Fruit fly (Drosophila melanogaster) whole organism, embryonic: ENCODE data around the gene Cdc14.

Source experiments
- BEAF-32 ChIP-seq: fragments of 200-800 bp; sonication (Bioruptor generic); optimal IDR thresholded peaks from 3 replicates; lab custom pipeline; 2017; ENCODE audit warnings: missing biosample characterization, missing genetic modification characterization, mild to moderate bottlenecking, moderate library complexity, missing genetic modification reagents
- Bteb2 ChIP-seq: fragments of 200-800 bp; sonication (Bioruptor generic); optimal IDR thresholded peaks from 2 replicates; lab custom pipeline; 2016; ENCODE audit warnings: missing biosample characterization, missing genetic modification characterization
- CG10267 ChIP-seq: fragments of 200-800 bp; sonication (Bioruptor generic); optimal IDR thresholded peaks from 2 replicates; lab custom pipeline; 2018; ENCODE audit warnings: missing biosample characterization, mild to moderate bottlenecking, missing genetic modification characterization, moderate library complexity
- CG10321 ChIP-seq: fragments of 200-800 bp; sonication (Bioruptor generic); IDR thresholded peaks from 2 replicates; pipeline ENCODE4 v1.3.6; 2022; ENCODE audit warnings: missing biosample characterization, missing genetic modification characterization
- CG11723 ChIP-seq: fragments of 200-800 bp; sonication (Bioruptor generic); optimal IDR thresholded peaks from 2 replicates; lab custom pipeline; 2017; ENCODE audit warnings: missing biosample characterization, mild to moderate bottlenecking, missing genetic modification characterization
- CG12155 ChIP-seq: fragments of 200-800 bp; sonication (Bioruptor generic); optimal IDR thresholded peaks from 3 replicates; lab custom pipeline; 2016; ENCODE audit warnings: missing biosample characterization, missing genetic modification characterization
- CG12744 ChIP-seq: fragments of 200-800 bp; sonication (Bioruptor generic); optimal IDR thresholded peaks from 2 replicates; lab custom pipeline; 2016; ENCODE audit warnings: missing biosample characterization, missing genetic modification characterization
- CG14441 ChIP-seq: fragments of 200-800 bp; sonication (Bioruptor generic); IDR thresholded peaks from 2 replicates; pipeline ENCODE4 v1.3.6; 2022; ENCODE audit warnings: missing biosample characterization, missing genetic modification characterization
- CG15601 ChIP-seq: fragments of 200-800 bp; sonication (Bioruptor generic); optimal IDR thresholded peaks from 3 replicates; lab custom pipeline; 2019; ENCODE audit warnings: missing biosample characterization, mild to moderate bottlenecking, missing genetic modification characterization, moderate library complexity
- CG18476 ChIP-seq: fragments of 200-800 bp; sonication (Bioruptor generic); optimal IDR thresholded peaks from 2 replicates; lab custom pipeline; 2016; ENCODE audit warnings: missing biosample characterization, mild to moderate bottlenecking, missing genetic modification characterization
- CG18599 ChIP-seq: fragments of 200-800 bp; sonication (Bioruptor generic); optimal IDR thresholded peaks from 3 replicates; lab custom pipeline; 2017; ENCODE audit warnings: missing biosample characterization, missing genetic modification characterization, mild to moderate bottlenecking, moderate library complexity, missing genetic modification reagents
- CG18619 ChIP-seq: fragments of 200-800 bp; sonication (Bioruptor generic); optimal IDR thresholded peaks from 3 replicates; lab custom pipeline; 2017; ENCODE audit warnings: missing biosample characterization, mild to moderate bottlenecking, missing genetic modification characterization
- CG2116 ChIP-seq: fragments of 200-800 bp; sonication (Bioruptor generic); optimal IDR thresholded peaks from 3 replicates; lab custom pipeline; 2018; ENCODE audit warnings: missing biosample characterization, mild to moderate bottlenecking, missing genetic modification characterization
- CG30431 ChIP-seq: fragments of 200-800 bp; sonication (Bioruptor generic); optimal IDR thresholded peaks from 2 replicates; lab custom pipeline; 2017; ENCODE audit warnings: missing biosample characterization, missing genetic modification characterization
- CG31365 ChIP-seq: fragments of 200-800 bp; sonication (Bioruptor generic); optimal IDR thresholded peaks from 2 replicates; lab custom pipeline; 2018; ENCODE audit warnings: missing biosample characterization, mild to moderate bottlenecking, missing genetic modification characterization
- CG34422 ChIP-seq: fragments of 200-800 bp; sonication (Bioruptor generic); IDR thresholded peaks from 3 replicates; pipeline ENCODE4 v1.3.6; 2022; ENCODE audit warnings: missing biosample characterization, missing genetic modification characterization
- CG4328 ChIP-seq: fragments of 200-800 bp; sonication (Bioruptor generic); optimal IDR thresholded peaks from 3 replicates; lab custom pipeline; 2017; ENCODE audit warnings: missing biosample characterization, missing genetic modification reagents, missing genetic modification characterization
- CG4617 ChIP-seq: fragments of 200-800 bp; sonication (Bioruptor generic); optimal IDR thresholded peaks from 3 replicates; lab custom pipeline; 2016; ENCODE audit warnings: missing biosample characterization, missing genetic modification characterization, borderline replicate concordance
- CG4820 ChIP-seq: fragments of 200-800 bp; sonication (Bioruptor generic); optimal IDR thresholded peaks from 3 replicates; lab custom pipeline; 2016; ENCODE audit warnings: missing biosample characterization, missing genetic modification characterization
- CG7271 ChIP-seq: fragments of 200-800 bp; sonication (Bioruptor generic); optimal IDR thresholded peaks from 2 replicates; lab custom pipeline; 2018; ENCODE audit warnings: missing biosample characterization, mild to moderate bottlenecking, missing genetic modification characterization, moderate library complexity
- CG7987 ChIP-seq: fragments of 200-800 bp; sonication (Bioruptor generic); optimal IDR thresholded peaks from 2 replicates; lab custom pipeline; 2018; ENCODE audit warnings: missing biosample characterization, mild to moderate bottlenecking, missing genetic modification characterization, moderate library complexity
- CG8359 ChIP-seq: fragments of 200-800 bp; sonication (Bioruptor generic); optimal IDR thresholded peaks from 2 replicates; lab custom pipeline; 2017; ENCODE audit warnings: missing biosample characterization, mild to moderate bottlenecking, missing genetic modification characterization, borderline replicate concordance
- CG8924 ChIP-seq: fragments of 200-800 bp; optimal IDR thresholded peaks from 3 replicates; lab custom pipeline; 2019; ENCODE audit warnings: missing biosample characterization, mild to moderate bottlenecking, missing genetic modification characterization, moderate library complexity
- CG9876 ChIP-seq: fragments of 200-800 bp; sonication (Bioruptor generic); optimal IDR thresholded peaks from 2 replicates; lab custom pipeline; 2016; ENCODE audit warnings: missing biosample characterization, missing genetic modification characterization
- E2f1 ChIP-seq: fragments of 200-800 bp; sonication (Bioruptor generic); IDR thresholded peaks from 2 replicates; pipeline ENCODE4 v1.3.6; 2022; ENCODE audit warnings: missing biosample characterization, missing genetic modification characterization
- Ets97D ChIP-seq: fragments of 200-800 bp; sonication (Bioruptor generic); optimal IDR thresholded peaks from 3 replicates; lab custom pipeline; 2016; ENCODE audit warnings: missing biosample characterization, missing genetic modification characterization
- Fer1 ChIP-seq: fragments of 200-800 bp; sonication (Bioruptor generic); optimal IDR thresholded peaks from 2 replicates; lab custom pipeline; 2017; ENCODE audit warnings: missing biosample characterization, mild to moderate bottlenecking, missing genetic modification characterization
- Myb ChIP-seq: fragments of 200-800 bp; sonication (Bioruptor generic); optimal IDR thresholded peaks from 2 replicates; lab custom pipeline; 2016; ENCODE audit warnings: missing biosample characterization, missing genetic modification characterization
- NfI ChIP-seq: fragments of 200-800 bp; sonication (Bioruptor generic); optimal IDR thresholded peaks from 3 replicates; lab custom pipeline; 2018; ENCODE audit warnings: missing biosample characterization, mild to moderate bottlenecking, missing genetic modification characterization, moderate library complexity
- Rx ChIP-seq: fragments of 200-800 bp; sonication (Bioruptor generic); IDR thresholded peaks from 2 replicates; pipeline ENCODE4 v1.3.6; 2022; ENCODE audit warnings: missing biosample characterization, missing genetic modification characterization
- Sry-δ ChIP-seq: fragments of 200-800 bp; sonication (Bioruptor generic); optimal IDR thresholded peaks from 2 replicates; lab custom pipeline; 2016; ENCODE audit warnings: missing biosample characterization, missing genetic modification characterization
- bbx ChIP-seq: fragments of 200-800 bp; sonication (Bioruptor generic); IDR thresholded peaks from 2 replicates; pipeline ENCODE4 v1.3.6; 2022; ENCODE audit warnings: missing biosample characterization, missing genetic modification characterization; ENCODE audit not compliant: partially characterized antibody
- bigmax ChIP-seq: fragments of 200-800 bp; sonication (Bioruptor generic); optimal IDR thresholded peaks from 2 replicates; lab custom pipeline; 2018; ENCODE audit warnings: missing biosample characterization, mild to moderate bottlenecking, missing genetic modification characterization
- cg ChIP-seq: fragments of 200-800 bp; sonication (Bioruptor generic); optimal IDR thresholded peaks from 3 replicates; lab custom pipeline; 2019; ENCODE audit warnings: missing biosample characterization, mild to moderate bottlenecking, missing genetic modification characterization, moderate library complexity
- chn ChIP-seq: fragments of 200-800 bp; sonication (Bioruptor generic); optimal IDR thresholded peaks from 2 replicates; lab custom pipeline; 2016; ENCODE audit warnings: missing biosample characterization, missing genetic modification characterization
- en ChIP-seq: fragments of 200-800 bp; sonication (Bioruptor generic); optimal IDR thresholded peaks from 2 replicates; lab custom pipeline; 2016; ENCODE audit warnings: missing biosample characterization, missing genetic modification characterization
- knrl ChIP-seq: fragments of 200-800 bp; sonication (Bioruptor generic); IDR thresholded peaks from 3 replicates; pipeline ENCODE4 v1.3.6; 2022; ENCODE audit warnings: missing biosample characterization, missing genetic modification characterization; ENCODE audit not compliant: partially characterized antibody
- lbe ChIP-seq: fragments of 200-800 bp; sonication (Bioruptor generic); optimal IDR thresholded peaks from 2 replicates; lab custom pipeline; 2016; ENCODE audit warnings: missing biosample characterization, mild to moderate bottlenecking, missing genetic modification characterization
- nerfin-1 ChIP-seq: fragments of 200-800 bp; sonication (Bioruptor generic); optimal IDR thresholded peaks from 3 replicates; lab custom pipeline; 2019; ENCODE audit warnings: missing biosample characterization, mild to moderate bottlenecking, missing genetic modification characterization, moderate library complexity
- pan ChIP-seq, 4 experiments: fragments of >200 bp in 3 of 4; fragments of 200-800 bp in 1 of 4; sonication (Bioruptor generic) in 1 of 4; optimal IDR thresholded peaks in 3 of 4; IDR thresholded peaks in 1 of 4; 2 replicates each; pipeline versions ENCODE4 v1.3.6 to Lab custom; 2017 to 2022; ENCODE audit warnings: missing biosample characterization in 2 of 4, missing genetic modification characterization in 2 of 4, mixed read lengths in 1 of 4
- salm ChIP-seq: fragments of 200-800 bp; sonication (Bioruptor generic); optimal IDR thresholded peaks from 2 replicates; lab custom pipeline; 2018; ENCODE audit warnings: missing biosample characterization, mild to moderate bottlenecking, missing genetic modification characterization
- sc ChIP-seq, 3 experiments: fragments of >200 bp in 2 of 3; fragments of 200-800 bp in 1 of 3; sonication (Bioruptor generic) in 1 of 3; optimal IDR thresholded peaks; 2 replicates in 2 of 3; 3 replicates in 1 of 3; lab custom pipeline; 2017; ENCODE audit warnings: mild to moderate bottlenecking in 1 of 3, missing biosample characterization in 1 of 3, missing genetic modification characterization in 1 of 3, missing genetic modification reagents in 1 of 3
- slbo ChIP-seq: fragments of 200-800 bp; sonication (Bioruptor generic); IDR thresholded peaks from 2 replicates; pipeline ENCODE4 v1.3.6; 2022; ENCODE audit warnings: missing biosample characterization, missing genetic modification characterization
- sr ChIP-seq: fragments of 200-800 bp; sonication (Bioruptor generic); IDR thresholded peaks from 3 replicates; pipeline ENCODE4 v1.3.6; 2022; ENCODE audit warnings: missing biosample characterization, missing genetic modification characterization
- tin ChIP-seq: fragments of 200-800 bp; sonication (Bioruptor generic); optimal IDR thresholded peaks from 3 replicates; lab custom pipeline; 2016; ENCODE audit warnings: missing biosample characterization, missing genetic modification characterization
- tll ChIP-seq, 2 experiments: fragments of 200-800 bp in 1 of 2; fragments of >200 bp in 1 of 2; sonication (Bioruptor generic) in 1 of 2; optimal IDR thresholded peaks; 2 replicates each; lab custom pipeline; 2017 to 2019; ENCODE audit warnings: missing biosample characterization in 2 of 2, missing genetic modification characterization in 2 of 2, mild to moderate bottlenecking in 1 of 2, moderate library complexity in 1 of 2
- vvl ChIP-seq: fragments of 200-800 bp; sonication (Bioruptor generic); IDR thresholded peaks from 2 replicates; pipeline ENCODE4 v1.3.6; 2022; ENCODE audit warnings: missing biosample characterization, missing genetic modification characterization

Cdc14 gene

DNA sequence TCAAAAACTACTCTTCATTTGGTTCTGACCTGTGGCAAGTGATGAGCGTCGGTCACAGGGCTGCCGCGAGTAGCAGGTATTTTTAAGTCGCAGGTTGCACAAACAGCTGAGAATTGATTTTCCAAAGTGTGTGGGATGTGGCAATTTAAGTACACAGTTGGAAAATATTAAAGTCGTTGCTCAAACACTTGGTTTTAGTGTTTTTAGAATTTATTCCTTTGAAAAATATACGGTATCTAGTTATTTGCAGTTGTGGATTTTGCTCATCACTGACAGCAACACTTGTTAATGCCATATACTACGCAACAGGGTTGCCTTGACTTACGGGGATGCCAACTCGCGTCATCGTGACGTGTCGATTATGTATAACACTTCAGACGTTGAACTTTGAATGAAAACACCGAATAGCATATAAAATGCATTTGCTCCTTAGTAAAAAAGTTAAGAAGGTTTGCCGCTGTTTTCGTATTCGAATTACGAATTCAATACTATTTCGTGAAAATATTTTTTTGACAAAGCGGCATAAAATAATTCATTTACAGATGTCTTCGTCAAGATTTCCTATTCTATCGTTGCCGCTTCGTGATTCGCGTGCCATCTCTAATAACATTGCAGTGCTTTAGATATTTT is 10.6 kb downstream of the Cdc14 start, which contains the start of the genes Herp and r2d2 (continued):
- TF ChIP-seq CG11723 (GFP tag; lab: Kevin White, UChicago), result peak; percentile 85
- TF ChIP-seq CG9876, result peak; percentile 90
- TF ChIP-seq CG18619 (GFP tag; lab: Kevin White, UChicago), result peak; percentile 91
- peak; percentile 89 for TF ChIP-seq Bteb2 (GFP tag; lab: Kevin White, UChicago)
- TF ChIP-seq chn (GFP tag; lab: Kevin White, UChicago), result peak; percentile 91
- peak; percentile 91 for TF ChIP-seq Fer1
- no peak for TF ChIP-seq pan (optimal IDR thresholded peaks at IDR 0.05; lab: Kevin White, UChicago)
- peak in 1 of 2 experiments; percentile 84 for TF ChIP-seq pan (GFP tag; optimal IDR thresholded peaks at IDR 0.05 in 1 of 2, IDR thresholded peaks at IDR 0.05 in 1 of 2)
- 0 out of 2 replicates have a peak, but pooled peaks have one; percentile 24 for TF ChIP-seq CG10321 (GFP tag; lab: Robert Waterston, UW)
- peak; percentile 84 for TF ChIP-seq BEAF-32 (GFP tag; lab: Kevin White, UChicago)
- TF ChIP-seq CG12744 (GFP tag; lab: Kevin White, UChicago), result peak; percentile 81
- peak; percentile 68 for TF ChIP-seq E2f1 (GFP tag; lab: Robert Waterston, UW)
- TF ChIP-seq vvl (GFP tag; lab: Robert Waterston, UW), result peak; percentile 83
- TF ChIP-seq CG31365 (tag; lab: Kevin White, UChicago), result peak; percentile 74
- peak; percentile 87 for TF ChIP-seq en (GFP tag; lab: Kevin White, UChicago)
- TF ChIP-seq CG8359, result peak; percentile 68
- TF ChIP-seq knrl (GFP tag; lab: Robert Waterston, UW), result peak; percentile 82
- TF ChIP-seq CG18476, result peak; percentile 73
- peak; percentile 88 for TF ChIP-seq NfI (GFP tag; lab: Kevin White, UChicago)
- TF ChIP-seq cg (GFP tag; lab: Kevin White, UChicago), result no peak
- TF ChIP-seq CG34422 (GFP tag; lab: Robert Waterston, UW), result peak; percentile 92
- peak; percentile 69 for TF ChIP-seq CG30431 (GFP tag; lab: Kevin White, UChicago)
- peak; percentile 91 for TF ChIP-seq CG4820
- peak; percentile 86 for TF ChIP-seq Sry-δ
- TF ChIP-seq Myb (GFP tag; lab: Kevin White, UChicago), result peak; percentile 89
- peak; percentile 78 for TF ChIP-seq Rx (GFP tag; lab: Robert Waterston, UW)
- TF ChIP-seq sr (GFP tag; lab: Robert Waterston, UW), result peak; percentile 44; the same call in 1 of the 3 replicates
- peak; percentile 87 for TF ChIP-seq CG12155 (GFP tag; lab: Kevin White, UChicago)
- peak; percentile 70 to 99 for TF ChIP-seq tll (GFP tag; optimal IDR thresholded peaks at IDR 0.05; lab: Kevin White, UChicago)
- TF ChIP-seq salm (tag; lab: Kevin White, UChicago), result peak; percentile 74
- TF ChIP-seq CG4328, result peak; percentile 92
- peak; percentile 91 for TF ChIP-seq Ets97D
- peak; percentile 87 for TF ChIP-seq nerfin-1
- peak; percentile 82 for TF ChIP-seq CG10267 (tag; lab: Kevin White, UChicago)
- TF ChIP-seq sc (optimal IDR thresholded peaks at IDR 0.05; lab: Kevin White, UChicago), result no peak
- peak; percentile 58 for TF ChIP-seq sc (GFP tag; optimal IDR thresholded peaks at IDR 0.05; lab: Kevin White, UChicago)
- TF ChIP-seq CG2116 (GFP tag; lab: Kevin White, UChicago), result peak; percentile 99
- peak; percentile 90 for TF ChIP-seq tin (GFP tag; lab: Kevin White, UChicago)
- peak; percentile 93 for TF ChIP-seq CG4617
- TF ChIP-seq CG14441 (GFP tag; lab: Robert Waterston, UW), result peak; percentile 87
- TF ChIP-seq bigmax (GFP tag; lab: Kevin White, UChicago), result no peak
- TF ChIP-seq CG7987 (GFP tag; lab: Kevin White, UChicago), result peak; percentile 82
- peak; percentile 63 for TF ChIP-seq bbx (GFP tag; lab: Robert Waterston, UW)
- TF ChIP-seq CG15601 (tag; lab: Kevin White, UChicago), result peak; percentile 85
- peak; percentile 93 for TF ChIP-seq slbo
- TF ChIP-seq CG8924 (tag; lab: Kevin White, UChicago), result peak; percentile 88
- TF ChIP-seq CG7271 (tag; lab: Kevin White, UChicago), result peak; percentile 62
- TF ChIP-seq CG18599, result peak; percentile 94
- TF ChIP-seq lbe (GFP tag; lab: Kevin White, UChicago), result peak; percentile 8
